Fruit fly (Drosophila melanogaster) whole organism: ENCODE measurements around the gene SPR.

ENCODE experiments used
- CG8478 ChIP-seq: fragments of >200 bp; optimal IDR thresholded peaks from 2 replicates; lab custom pipeline; 2018; ENCODE audit warnings: inconsistent platforms
- EcR ChIP-seq, 2 experiments: fragments of >200 bp; optimal IDR thresholded peaks; 2 replicates each; lab custom pipeline; 2017; ENCODE audit warnings: missing biosample characterization in 2 of 2, missing genetic modification characterization in 2 of 2, missing genetic modification reagents in 2 of 2
- pan ChIP-seq: fragments of >200 bp; optimal IDR thresholded peaks from 2 replicates; lab custom pipeline; 2017
- psq ChIP-seq: fragments of >200 bp; optimal IDR thresholded peaks from 2 replicates; lab custom pipeline; 2017

DNA sequence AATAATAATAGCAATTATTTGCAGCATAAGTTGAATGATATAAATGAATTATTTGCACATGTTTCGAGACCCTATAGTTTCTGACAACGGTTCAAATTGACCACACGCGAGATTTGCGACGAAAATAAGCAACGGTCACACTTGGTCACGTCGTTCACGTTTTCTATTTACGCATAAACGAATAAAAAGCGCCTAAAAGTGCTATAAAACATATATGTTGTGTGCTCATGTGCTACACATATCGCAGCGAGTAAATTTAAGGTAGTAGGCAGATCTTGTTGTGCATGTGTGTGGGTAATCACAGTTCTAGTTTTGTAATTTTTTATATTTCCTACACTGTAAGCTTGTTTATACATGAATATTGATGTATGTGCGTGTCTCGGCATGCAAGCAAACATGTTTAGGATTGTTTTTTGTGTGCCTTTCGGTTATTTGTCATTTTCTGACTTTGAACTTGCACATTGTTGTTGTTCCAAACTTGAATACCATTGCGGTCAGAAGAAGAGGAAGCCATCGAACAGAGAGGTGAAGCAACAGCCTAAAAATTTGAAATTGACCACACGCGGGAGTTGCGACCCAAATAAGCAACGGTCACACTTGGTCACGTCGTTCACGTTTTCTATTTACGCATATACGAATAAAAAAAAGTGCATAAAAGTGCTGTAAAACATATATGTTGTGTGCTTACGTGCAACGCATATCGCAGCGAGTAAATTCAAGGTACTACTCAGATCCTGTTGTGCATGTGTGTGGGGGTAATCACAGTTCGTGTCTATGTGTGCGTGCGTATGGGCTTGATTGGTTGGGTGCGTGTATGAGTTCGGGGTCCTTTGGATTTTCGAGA, 24.8 kb upstream of the SPR start, which contains the start of gene Usp16-45:
- no peak for TF ChIP-seq pan (lab: Kevin White, UChicago)
- TF ChIP-seq CG8478 (lab: Kevin White, UChicago): no peak
- TF ChIP-seq psq (lab: Kevin White, UChicago): no peak
- no peak for TF ChIP-seq EcR (GFP tag; optimal IDR thresholded peaks at IDR 0.05; lab: Kevin White, UChicago)
